Fruit fly (Drosophila melanogaster): ENCODE measurements around the gene CG10026.
A peak's percentile ranks its signal among the peaks of the same experiment; 100 is the strongest.

CG10026 gene

DNA sequence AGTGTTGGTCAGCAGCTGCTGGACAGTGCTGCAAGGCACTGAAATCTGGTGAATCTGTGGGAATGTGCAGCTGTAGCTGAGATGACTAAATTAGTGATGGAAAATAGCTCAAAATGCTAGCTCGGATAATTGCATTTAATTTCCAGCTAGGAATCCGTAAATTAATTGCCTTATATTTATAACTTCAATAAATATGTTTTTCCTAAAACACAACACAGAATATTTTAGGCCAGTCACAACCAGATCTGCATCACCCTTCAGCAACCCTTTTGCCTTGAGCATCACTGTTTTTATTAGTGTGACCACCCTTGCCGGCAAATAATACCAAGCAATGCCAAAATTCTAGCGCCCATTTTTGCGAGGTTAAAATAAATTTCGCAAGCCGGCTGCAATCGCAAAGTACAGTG, 9.3 kb upstream of the CG10026 start, which contains the start of gene Hs2st (continued):
- TF ChIP-seq fru (GFP tag; optimal IDR thresholded peaks at IDR 0.05): peak; percentile 95

DNA sequence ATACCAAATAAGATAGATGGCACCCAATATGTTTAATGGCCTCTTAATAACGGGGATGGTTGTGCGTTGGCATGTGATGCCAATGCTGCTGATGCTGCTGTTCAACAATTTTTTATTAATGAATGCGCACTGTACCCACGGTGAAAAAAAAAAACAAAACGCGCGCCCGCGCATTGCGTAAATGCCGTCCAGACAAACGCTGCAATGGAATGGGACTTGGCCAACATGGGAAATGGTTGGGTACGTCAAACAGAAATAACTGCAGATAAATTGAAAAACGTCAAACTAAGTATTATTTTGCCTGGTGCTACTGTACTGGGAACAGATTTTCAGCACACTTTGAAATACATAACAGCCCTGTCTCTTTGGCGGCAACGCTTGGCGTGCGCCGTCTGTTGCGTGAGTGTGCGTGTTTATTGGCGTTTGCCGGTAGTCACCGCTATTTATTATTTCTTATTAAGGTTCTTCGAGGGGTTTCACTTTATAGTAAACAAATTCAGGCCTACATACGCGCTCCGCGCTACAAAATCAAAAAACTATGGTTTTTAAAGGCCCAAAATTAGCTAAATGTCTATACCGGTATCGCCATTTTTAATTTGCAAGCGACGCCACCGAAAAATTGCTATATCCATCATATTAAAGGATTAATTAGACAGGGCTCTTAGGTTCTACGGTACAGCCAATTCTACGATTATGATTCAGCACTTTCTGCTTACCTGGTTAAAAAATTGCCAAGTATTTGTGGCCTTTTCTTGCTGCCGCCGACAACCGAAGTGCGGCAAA, 1.3 kb upstream of the CG10026 start:
- TF ChIP-seq sv (GFP tag; optimal IDR thresholded peaks at IDR 0.05): no peak
- no peak for TF ChIP-seq lola (GFP tag; optimal IDR thresholded peaks at IDR 0.05)
- no peak for TF ChIP-seq Rel (GFP tag; optimal IDR thresholded peaks at IDR 0.05)
- TF ChIP-seq Rel (tag; optimal IDR thresholded peaks at IDR 0.05): no peak
- TF ChIP-seq woc (GFP tag; optimal IDR thresholded peaks at IDR 0.05): peak; percentile 33
- no peak for TF ChIP-seq dmrt93B (GFP tag; optimal IDR thresholded peaks at IDR 0.05)
- no peak for TF ChIP-seq Dfd (GFP tag; optimal IDR thresholded peaks at IDR 0.05)
- no peak for TF ChIP-seq br (GFP tag; optimal IDR thresholded peaks at IDR 0.05)
- no peak for TF ChIP-seq Hr83 (GFP tag; optimal IDR thresholded peaks at IDR 0.05; ENCODE audit: poor library complexity, severe bottlenecking)
- TF ChIP-seq Abd-B (GFP tag; optimal IDR thresholded peaks at IDR 0.05): no peak
- no peak for TF ChIP-seq GATAd (GFP tag; optimal IDR thresholded peaks at IDR 0.05)
- no peak for TF ChIP-seq Mio (GFP tag; optimal IDR thresholded peaks at IDR 0.05)
- TF ChIP-seq Hr78 (GFP tag; optimal IDR thresholded peaks at IDR 0.05): no peak
- no peak for TF ChIP-seq Dif (GFP tag; optimal IDR thresholded peaks at IDR 0.05; ENCODE audit: partially characterized antibody)
- no peak for TF ChIP-seq tai (GFP tag; optimal IDR thresholded peaks at IDR 0.05)
- TF ChIP-seq CG9705 (GFP tag; optimal IDR thresholded peaks at IDR 0.05): no peak
- TF ChIP-seq CrebA (GFP tag; optimal IDR thresholded peaks at IDR 0.05; ENCODE audit: borderline replicate concordance): no peak
- no peak for TF ChIP-seq fru (GFP tag; optimal IDR thresholded peaks at IDR 0.05)
- no peak for TF ChIP-seq Sp1 (GFP tag; optimal IDR thresholded peaks at IDR 0.05)
- no peak for TF ChIP-seq pan (optimal IDR thresholded peaks at IDR 0.05)
- peak; percentile 26 for TF ChIP-seq OdsH (GFP tag; optimal IDR thresholded peaks at IDR 0.05)
- TF ChIP-seq sage (GFP tag; optimal IDR thresholded peaks at IDR 0.05): no peak
- no peak for TF ChIP-seq usp (GFP tag; optimal IDR thresholded peaks at IDR 0.05)
- TF ChIP-seq Myc (optimal IDR thresholded peaks at IDR 0.05): peak; percentile 6
- no peak for TF ChIP-seq CG32264 (GFP tag; optimal IDR thresholded peaks at IDR 0.05)
- TF ChIP-seq N (GFP tag; optimal IDR thresholded peaks at IDR 0.05): no peak
- TF ChIP-seq h (GFP tag; optimal IDR thresholded peaks at IDR 0.05): peak; percentile 89
- TF ChIP-seq dl (GFP tag; optimal IDR thresholded peaks at IDR 0.05; ENCODE audit: insufficient read depth in 1 of 2, partially characterized antibody in 2 of 2): no peak
- TF ChIP-seq Jra (GFP tag; optimal IDR thresholded peaks at IDR 0.05): no peak
- TF ChIP-seq HLH106 (tag; optimal IDR thresholded peaks at IDR 0.05): peak; percentile 2
- TF ChIP-seq Hnf4 (GFP tag; optimal IDR thresholded peaks at IDR 0.05): no peak
- TF ChIP-seq foxo (GFP tag; optimal IDR thresholded peaks at IDR 0.05): peak in 1 of 2 experiments; percentile 35
- peak; percentile 6 for TF ChIP-seq ey (GFP tag; optimal IDR thresholded peaks at IDR 0.05)
- no peak for TF ChIP-seq Vsx2 (GFP tag; optimal IDR thresholded peaks at IDR 0.05; ENCODE audit: partially characterized antibody)
- no peak for TF ChIP-seq brk (GFP tag; optimal IDR thresholded peaks at IDR 0.05)
- no peak for TF ChIP-seq psq (GFP tag; optimal IDR thresholded peaks at IDR 0.05)
- no peak for TF ChIP-seq rgr (GFP tag; optimal IDR thresholded peaks at IDR 0.05)
- no peak for TF ChIP-seq jim (GFP tag; optimal IDR thresholded peaks at IDR 0.05)
- TF ChIP-seq dsf (GFP tag; optimal IDR thresholded peaks at IDR 0.05; ENCODE audit: borderline replicate concordance): no peak

dm6 chr2L:19453381-19453780, 675 bp upstream of the CG10026 start, which contains the start of gene Top2:
TSS of gene Top2 (minus strand) at chr2L:19453490.
- TF ChIP-seq N (GFP tag; optimal IDR thresholded peaks at IDR 0.05): no peak
- peak; percentile 6 for TF ChIP-seq woc (GFP tag; optimal IDR thresholded peaks at IDR 0.05)
- peak; percentile 60 for TF ChIP-seq h (GFP tag; optimal IDR thresholded peaks at IDR 0.05)
- no peak for TF ChIP-seq Rel (GFP tag; optimal IDR thresholded peaks at IDR 0.05)
- TF ChIP-seq Rel (tag; optimal IDR thresholded peaks at IDR 0.05): peak; percentile 29
- TF ChIP-seq dmrt93B (GFP tag; optimal IDR thresholded peaks at IDR 0.05): no peak
- peak; percentile 69 for TF ChIP-seq Hr83 (GFP tag; optimal IDR thresholded peaks at IDR 0.05; ENCODE audit: poor library complexity, severe bottlenecking)
- peak; percentile 66 for TF ChIP-seq Hnf4 (GFP tag; optimal IDR thresholded peaks at IDR 0.05)
- peak; percentile 16 for TF ChIP-seq Jra (GFP tag; optimal IDR thresholded peaks at IDR 0.05)
- peak in 1 of 2 experiments; percentile 23 for TF ChIP-seq foxo (GFP tag; optimal IDR thresholded peaks at IDR 0.05)
- TF ChIP-seq HLH106 (tag; optimal IDR thresholded peaks at IDR 0.05): peak; percentile 32
- TF ChIP-seq Vsx2 (GFP tag; optimal IDR thresholded peaks at IDR 0.05; ENCODE audit: partially characterized antibody): peak; percentile 9
- TF ChIP-seq OdsH (GFP tag; optimal IDR thresholded peaks at IDR 0.05): no peak
- no peak for TF ChIP-seq Dfd (GFP tag; optimal IDR thresholded peaks at IDR 0.05)
- peak; percentile 7 for TF ChIP-seq rgr (GFP tag; optimal IDR thresholded peaks at IDR 0.05)
- TF ChIP-seq CG9705 (GFP tag; optimal IDR thresholded peaks at IDR 0.05): no peak
- TF ChIP-seq dl (GFP tag; optimal IDR thresholded peaks at IDR 0.05; ENCODE audit: insufficient read depth in 1 of 2, partially characterized antibody in 2 of 2): no peak
- no peak for TF ChIP-seq brk (GFP tag; optimal IDR thresholded peaks at IDR 0.05)
- no peak for TF ChIP-seq pan (optimal IDR thresholded peaks at IDR 0.05)
